Fruit fly (Drosophila melanogaster): ENCODE data around the gene Cyp6d5.

Cyp6d5 gene

DNA sequence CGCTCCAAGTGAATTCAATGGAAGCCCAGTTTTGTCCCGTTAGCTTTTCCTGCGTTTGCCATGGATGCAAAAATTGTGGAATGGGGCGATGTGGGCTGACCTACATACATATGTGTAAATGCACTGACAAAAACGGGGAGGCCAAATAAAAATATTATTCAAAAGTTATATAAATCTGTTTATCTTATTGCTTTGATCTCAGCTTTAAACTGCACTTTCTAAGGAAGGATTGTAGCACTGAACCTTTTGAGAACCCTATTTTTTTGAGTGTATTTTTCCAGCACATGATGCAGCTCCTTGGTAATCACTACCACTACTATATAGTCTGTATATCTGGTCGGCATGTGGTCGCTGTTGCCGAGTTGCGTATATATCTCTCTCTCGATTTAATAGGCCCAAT lies 48.0 kb downstream of the Cyp6d5 start (continued):
- no peak for TF ChIP-seq pan (optimal IDR thresholded peaks at IDR 0.05)
- peak in 1 of 2 experiments; percentile 73 for TF ChIP-seq pan (GFP tag; optimal IDR thresholded peaks at IDR 0.05 in 1 of 2, IDR thresholded peaks at IDR 0.05 in 1 of 2)
- TF ChIP-seq CG5953 (GFP tag; IDR thresholded peaks at IDR 0.05), result peak; percentile 12; the same call in 1 of the 2 replicates
- 0 out of 2 replicates have a peak, but pooled peaks have one; percentile 23 for TF ChIP-seq dati (GFP tag; IDR thresholded peaks at IDR 0.05)
- TF ChIP-seq CG12769 (tag; optimal IDR thresholded peaks at IDR 0.05), result no peak
- peak; percentile 68 for TF ChIP-seq CG14441 (GFP tag; IDR thresholded peaks at IDR 0.05)
- TF ChIP-seq CG14710 (tag; optimal IDR thresholded peaks at IDR 0.05), result peak; percentile 5
- TF ChIP-seq CG9215 (GFP tag; IDR thresholded peaks at IDR 0.05), result no peak; the same call in 1 of the 2 replicates
- TF ChIP-seq CG33557 (GFP tag; optimal IDR thresholded peaks at IDR 0.05), result no peak
- TF ChIP-seq prd (optimal IDR thresholded peaks at IDR 0.05), result no peak
- peak; percentile 78 for TF ChIP-seq prd (GFP tag; IDR thresholded peaks at IDR 0.05)
- TF ChIP-seq rib (GFP tag; IDR thresholded peaks at IDR 0.05), result no peak
- TF ChIP-seq Oli (tag; optimal IDR thresholded peaks at IDR 0.05), result peak; percentile 46
- TF ChIP-seq CG10366 (GFP tag; IDR thresholded peaks at IDR 0.05), result peak; percentile 40; the same call in 1 of the 2 replicates
- peak; percentile 26 for TF ChIP-seq nau (GFP tag; optimal IDR thresholded peaks at IDR 0.05)
- no peak for TF ChIP-seq CG6683 (GFP tag; optimal IDR thresholded peaks at IDR 0.05)
- no peak for TF ChIP-seq pb (GFP tag; optimal IDR thresholded peaks at IDR 0.05)
- no peak for TF ChIP-seq CG3065 (GFP tag; optimal IDR thresholded peaks at IDR 0.05)
- no peak for TF ChIP-seq Side (GFP tag; optimal IDR thresholded peaks at IDR 0.05)
- no peak for TF ChIP-seq tx (GFP tag; optimal IDR thresholded peaks at IDR 0.05)
- no peak for TF ChIP-seq CG14860 (GFP tag; IDR thresholded peaks at IDR 0.05; ENCODE audit: partially characterized antibody)
- TF ChIP-seq btn (GFP tag; optimal IDR thresholded peaks at IDR 0.05), result no peak
- TF ChIP-seq mirr (GFP tag; optimal IDR thresholded peaks at IDR 0.05), result no peak
- peak; percentile 4 for TF ChIP-seq Ssrp (tag; optimal IDR thresholded peaks at IDR 0.05)
- TF ChIP-seq crol (GFP tag; IDR thresholded peaks at IDR 0.05), result no peak
- peak; percentile 59 for TF ChIP-seq fd96Cb (tag; optimal IDR thresholded peaks at IDR 0.05)
- TF ChIP-seq Ets65A (GFP tag), result no peak
- no peak for TF ChIP-seq CG2120 (GFP tag; optimal IDR thresholded peaks at IDR 0.05)
- no peak for TF ChIP-seq fu2 (GFP tag; optimal IDR thresholded peaks at IDR 0.05)
- TF ChIP-seq vvl (GFP tag; IDR thresholded peaks at IDR 0.05), result peak; percentile 66
- TF ChIP-seq Nf-YA (GFP tag; IDR thresholded peaks at IDR 0.05), result no peak
- no peak for TF ChIP-seq Six4 (GFP tag; optimal IDR thresholded peaks at IDR 0.05)
- TF ChIP-seq hkb (optimal IDR thresholded peaks at IDR 0.05), result no peak
- peak; percentile 79 for TF ChIP-seq hkb (GFP tag; IDR thresholded peaks at IDR 0.05)
- TF ChIP-seq Blimp-1 (GFP tag; optimal IDR thresholded peaks at IDR 0.05), result peak; percentile 50
- TF ChIP-seq Med (GFP tag), result peak; percentile 82
- TF ChIP-seq Dek (tag; optimal IDR thresholded peaks at IDR 0.05), result no peak
- no peak for TF ChIP-seq croc (GFP tag; conservative IDR thresholded peaks at IDR 0.05)
- no peak for TF ChIP-seq Neu2 (GFP tag; optimal IDR thresholded peaks at IDR 0.05; ENCODE audit: borderline replicate concordance)
- no peak for TF ChIP-seq CG43689 (GFP tag; IDR thresholded peaks at IDR 0.05)
- no peak for TF ChIP-seq dimm (GFP tag; IDR thresholded peaks at IDR 0.05)
- TF ChIP-seq CG4617 (GFP tag; optimal IDR thresholded peaks at IDR 0.05; ENCODE audit: borderline replicate concordance), result no peak
- no peak for TF ChIP-seq CG17385 (GFP tag; optimal IDR thresholded peaks at IDR 0.05)
- peak; percentile 34 for TF ChIP-seq Meics (GFP tag; optimal IDR thresholded peaks at IDR 0.05)
- no peak for TF ChIP-seq CG9437 (GFP tag; optimal IDR thresholded peaks at IDR 0.05)
- TF ChIP-seq Awh (GFP tag; IDR thresholded peaks at IDR 0.05), result peak; percentile 44; the same call in 1 of the 2 replicates
- no peak; the same call in 1 of the 2 replicates for TF ChIP-seq peb (GFP tag; IDR thresholded peaks at IDR 0.05)
- TF ChIP-seq CG17912 (GFP tag; optimal IDR thresholded peaks at IDR 0.05), result no peak
- no peak for TF ChIP-seq shn (GFP tag; optimal IDR thresholded peaks at IDR 0.05)
- TF ChIP-seq CG1647 (GFP tag; optimal IDR thresholded peaks at IDR 0.05), result no peak
- TF ChIP-seq dmrt11E (tag; optimal IDR thresholded peaks at IDR 0.05), result no peak
- no peak for TF ChIP-seq lola (GFP tag; optimal IDR thresholded peaks at IDR 0.05)

Data from whole organism, embryonic.